Worm (Caenorhabditis elegans) whole organism, L4 larva: ENCODE results near the gene tbx-7.
A peak's percentile ranks its signal among the peaks of the same experiment; 100 is the strongest.

Source experiments
- F10B5.3 ChIP-seq: sonication (generic microtip); optimal IDR thresholded peaks from 2 replicates; lab custom pipeline; 2016; ENCODE audit warnings: mild to moderate bottlenecking, missing genetic modification characterization, missing compliant biosample characterization
- F26F4.8 ChIP-seq: fragments of 200-800 bp; sonication (Bioruptor generic); conservative IDR thresholded peaks from 2 replicates; pipeline ENCODE4 v1.3.6; 2022; ENCODE audit warnings: missing genetic modification characterization, missing compliant biosample characterization
- F37D6.2 ChIP-seq: sonication (generic microtip); optimal IDR thresholded peaks from 2 replicates; lab custom pipeline; 2016; ENCODE audit warnings: mild to moderate bottlenecking, missing genetic modification characterization, missing compliant biosample characterization
- T20F7.1 ChIP-seq: fragments of 200-800 bp; sonication (Bioruptor generic); optimal IDR thresholded peaks from 2 replicates; lab custom pipeline; 2018; ENCODE audit warnings: mild to moderate bottlenecking, missing genetic modification characterization, missing compliant biosample characterization
- T26A8.4 ChIP-seq: fragments of 200-800 bp; sonication (Bioruptor generic); IDR thresholded peaks from 2 replicates; pipeline ENCODE4 v1.3.6; 2022; ENCODE audit warnings: missing genetic modification characterization, missing compliant biosample characterization
- Y48G9A.11 ChIP-seq: fragments of 200-800 bp; sonication (Bioruptor generic); IDR thresholded peaks from 2 replicates; pipeline ENCODE4 v1.3.6; 2022; ENCODE audit warnings: missing genetic modification reagents, missing genetic modification characterization, missing compliant biosample characterization
- attf-4 ChIP-seq: sonication (generic microtip); optimal IDR thresholded peaks from 3 replicates; lab custom pipeline; 2017; ENCODE audit warnings: missing biosample characterization, missing genetic modification characterization
- ceh-44 ChIP-seq: fragments of 200-800 bp; sonication (Bioruptor generic); IDR thresholded peaks from 2 replicates; pipeline ENCODE4 v1.3.6; 2022; ENCODE audit warnings: missing genetic modification reagents, missing genetic modification characterization, missing compliant biosample characterization
- ceh-62 ChIP-seq: sonication (generic microtip); optimal IDR thresholded peaks from 2 replicates; lab custom pipeline; 2017; ENCODE audit warnings: missing biosample characterization, missing genetic modification characterization
- ces-1 ChIP-seq: fragments of 150-350 bp; sonication (generic microtip); optimal IDR thresholded peaks from 4 replicates; lab custom pipeline; 2014; ENCODE audit warnings: missing biosample characterization, missing genetic modification reagents, missing genetic modification characterization
- cey-2 ChIP-seq: sonication (generic microtip); optimal IDR thresholded peaks from 3 replicates; lab custom pipeline; 2017; ENCODE audit warnings: missing genetic modification characterization, mild to moderate bottlenecking, missing compliant biosample characterization, antibody characterized with exemption, borderline replicate concordance; ENCODE audit not compliant: insufficient read depth
- ctbp-1 ChIP-seq: fragments of 200-800 bp; sonication (Bioruptor generic); IDR thresholded peaks from 2 replicates; pipeline ENCODE4 v1.3.6; 2022; ENCODE audit warnings: missing genetic modification reagents, missing genetic modification characterization, missing compliant biosample characterization
- daf-16 ChIP-seq, 3 experiments: sonication (generic microtip); optimal IDR thresholded peaks; 2 replicates each; lab custom pipeline; 2016 to 2017; ENCODE audit warnings: missing genetic modification characterization in 3 of 3, missing genetic modification reagents in 3 of 3, mild to moderate bottlenecking in 2 of 3, missing compliant biosample characterization in 2 of 3, missing biosample characterization in 1 of 3, moderate library complexity in 1 of 3
- daf-8 ChIP-seq: fragments of 200-800 bp; sonication (Bioruptor generic); IDR thresholded peaks from 2 replicates; pipeline ENCODE4 v1.3.6; 2022; ENCODE audit warnings: missing genetic modification characterization, missing compliant biosample characterization
- dpl-1 ChIP-seq: fragments of 150-350 bp; optimal IDR thresholded peaks from 2 replicates; lab custom pipeline; 2014; ENCODE audit warnings: missing biosample characterization, missing genetic modification reagents, missing genetic modification characterization
- dve-1 ChIP-seq: sonication (generic microtip); optimal IDR thresholded peaks from 2 replicates; lab custom pipeline; 2017; ENCODE audit warnings: antibody characterized with exemption, mild to moderate bottlenecking, missing genetic modification characterization, missing compliant biosample characterization; ENCODE audit not compliant: insufficient read depth
- fkh-10 ChIP-seq: fragments of 150-350 bp; optimal IDR thresholded peaks from 2 replicates; lab custom pipeline; 2014; ENCODE audit warnings: missing biosample characterization, missing genetic modification reagents, missing genetic modification characterization
- hif-1 ChIP-seq, 2 experiments: sonication (generic microtip); optimal IDR thresholded peaks; 2 replicates each; lab custom pipeline; 2016 to 2017; ENCODE audit warnings: missing compliant biosample characterization in 2 of 2, missing genetic modification characterization in 2 of 2, missing genetic modification reagents in 2 of 2, missing genotype in 2 of 2, mild to moderate bottlenecking in 1 of 2
- hlh-11 ChIP-seq: fragments of 200-800 bp; sonication (Bioruptor generic); optimal IDR thresholded peaks from 2 replicates; lab custom pipeline; 2018; ENCODE audit warnings: mild to moderate bottlenecking, missing genetic modification characterization, missing compliant biosample characterization
- hmg-1.1 ChIP-seq: fragments of 200-800 bp; sonication (Bioruptor generic); IDR thresholded peaks from 2 replicates; pipeline ENCODE4 v1.3.6; 2022; ENCODE audit warnings: missing genetic modification reagents, missing genetic modification characterization, missing compliant biosample characterization
- jun-1 ChIP-seq: fragments of 150-350 bp; optimal IDR thresholded peaks from 2 replicates; lab custom pipeline; 2014; ENCODE audit warnings: missing biosample characterization, missing genetic modification reagents, missing genetic modification characterization
- lin-1 ChIP-seq: fragments of 200-800 bp; sonication (Bioruptor generic); IDR thresholded peaks from 2 replicates; pipeline ENCODE4 v1.3.6; 2022; ENCODE audit warnings: missing genetic modification reagents, missing genetic modification characterization, missing compliant biosample characterization
- lin-13 ChIP-seq: fragments of 150-350 bp; optimal IDR thresholded peaks from 2 replicates; lab custom pipeline; 2014; ENCODE audit warnings: missing biosample characterization, missing genetic modification reagents, missing genetic modification characterization
- lin-15B ChIP-seq: fragments of 150-350 bp; sonication (generic microtip); optimal IDR thresholded peaks from 3 replicates; lab custom pipeline; 2014; ENCODE audit warnings: missing biosample characterization, missing genetic modification characterization
- lin-38 ChIP-seq: fragments of 200-800 bp; sonication (Bioruptor generic); IDR thresholded peaks from 2 replicates; pipeline ENCODE4 v1.3.6; 2022; ENCODE audit warnings: missing genetic modification reagents, missing genetic modification characterization, missing compliant biosample characterization
- lir-3 ChIP-seq: sonication (generic microtip); optimal IDR thresholded peaks from 2 replicates; lab custom pipeline; 2016; ENCODE audit warnings: mild to moderate bottlenecking, missing genetic modification characterization, missing compliant biosample characterization
- mes-2 ChIP-seq: sonication (generic microtip); optimal IDR thresholded peaks from 2 replicates; lab custom pipeline; 2016; ENCODE audit warnings: missing genotype, mild to moderate bottlenecking, missing genetic modification characterization, missing compliant biosample characterization; ENCODE audit not compliant: poor library complexity, severe bottlenecking
- mxl-2 ChIP-seq: fragments of 200-800 bp; sonication (Bioruptor generic); conservative IDR thresholded peaks from 2 replicates; pipeline ENCODE4 v1.3.6; 2022; ENCODE audit warnings: missing genetic modification reagents, missing genetic modification characterization, missing compliant biosample characterization
- nhr-11 ChIP-seq: fragments of 150-350 bp; optimal IDR thresholded peaks from 2 replicates; lab custom pipeline; 2014; ENCODE audit warnings: missing biosample characterization, missing genetic modification characterization
- nhr-237 ChIP-seq: sonication (generic microtip); optimal IDR thresholded peaks from 2 replicates; lab custom pipeline; 2017; ENCODE audit warnings: missing biosample characterization, missing genetic modification characterization
- nhr-28 ChIP-seq: fragments of 150-350 bp; optimal IDR thresholded peaks from 2 replicates; lab custom pipeline; 2014; ENCODE audit warnings: missing biosample characterization, missing genetic modification characterization
- nhr-42 ChIP-seq: fragments of 200-800 bp; sonication (Bioruptor generic); IDR thresholded peaks from 2 replicates; pipeline ENCODE4 v1.3.6; 2022; ENCODE audit warnings: missing genetic modification characterization, missing compliant biosample characterization
- nhr-48 ChIP-seq: sonication (generic microtip); optimal IDR thresholded peaks from 2 replicates; lab custom pipeline; 2016; ENCODE audit warnings: mild to moderate bottlenecking, missing genetic modification characterization, missing compliant biosample characterization
- nhr-6 ChIP-seq: fragments of 150-350 bp; optimal IDR thresholded peaks from 2 replicates; lab custom pipeline; 2014; ENCODE audit warnings: missing biosample characterization, missing genetic modification characterization
- pha-4 ChIP-seq, 2 experiments: fragments of 150-350 bp in 1 of 2; fragments of 200-800 bp in 1 of 2; sonication (Bioruptor generic) in 1 of 2; IDR thresholded peaks in 1 of 2; optimal IDR thresholded peaks in 1 of 2; 2 replicates each; pipeline versions ENCODE4 v1.3.6 to Lab custom; 2014 to 2022; ENCODE audit warnings: missing genetic modification characterization in 2 of 2, missing genetic modification reagents in 2 of 2, missing biosample characterization in 1 of 2, missing compliant biosample characterization in 1 of 2
- php-3 ChIP-seq: fragments of 200-800 bp; sonication (Bioruptor generic); IDR thresholded peaks from 2 replicates; pipeline ENCODE4 v1.3.6; 2022; ENCODE audit warnings: missing genetic modification reagents, missing genetic modification characterization, missing compliant biosample characterization
- rbr-2 ChIP-seq: sonication (generic microtip); optimal IDR thresholded peaks from 2 replicates; lab custom pipeline; 2016; ENCODE audit warnings: missing genotype, missing genetic modification characterization, missing compliant biosample characterization
- saeg-2 ChIP-seq: fragments of 200-800 bp; sonication (Bioruptor generic); IDR thresholded peaks from 2 replicates; pipeline ENCODE4 v1.3.6; 2022; ENCODE audit warnings: missing genetic modification reagents, missing genetic modification characterization, missing compliant biosample characterization
- sdz-12 ChIP-seq: fragments of 200-800 bp; sonication (Bioruptor generic); optimal IDR thresholded peaks from 2 replicates; lab custom pipeline; 2018; ENCODE audit warnings: mild to moderate bottlenecking, missing genetic modification characterization, missing compliant biosample characterization
- set-16 ChIP-seq: fragments of 200-800 bp; sonication (Bioruptor generic); IDR thresholded peaks from 2 replicates; pipeline ENCODE4 v1.3.6; 2022; ENCODE audit warnings: missing genetic modification reagents, missing genetic modification characterization, missing compliant biosample characterization
- tag-97 ChIP-seq: fragments of 200-800 bp; sonication (Bioruptor generic); IDR thresholded peaks from 2 replicates; pipeline ENCODE4 v1.3.6; 2022; ENCODE audit warnings: missing genetic modification characterization, missing compliant biosample characterization
- tra-1 ChIP-seq: fragments of 200-800 bp; sonication (Bioruptor generic); IDR thresholded peaks from 2 replicates; pipeline ENCODE4 v1.3.6; 2022; ENCODE audit warnings: missing genetic modification reagents, missing genetic modification characterization, missing compliant biosample characterization
- unc-39 ChIP-seq: sonication (generic microtip); optimal IDR thresholded peaks from 2 replicates; lab custom pipeline; 2017; ENCODE audit warnings: missing biosample characterization, missing genetic modification characterization
- vab-7 ChIP-seq: fragments of 200-800 bp; sonication (Bioruptor generic); IDR thresholded peaks from 2 replicates; pipeline ENCODE4 v1.3.6; 2022; ENCODE audit warnings: missing genetic modification reagents, missing genetic modification characterization, missing compliant biosample characterization
- zfp-3 ChIP-seq: fragments of 200-800 bp; sonication (Bioruptor generic); conservative IDR thresholded peaks from 2 replicates; pipeline ENCODE4 v1.3.6; 2022; ENCODE audit warnings: missing genetic modification reagents, missing genetic modification characterization, missing compliant biosample characterization
- zip-2 ChIP-seq: fragments of 150-350 bp; optimal IDR thresholded peaks from 2 replicates; lab custom pipeline; 2014; ENCODE audit warnings: missing biosample characterization, missing genetic modification characterization
- ztf-7 ChIP-seq: fragments of 150-350 bp; optimal IDR thresholded peaks from 2 replicates; lab custom pipeline; 2014; ENCODE audit warnings: missing biosample characterization, missing genetic modification characterization

Gene tbx-7

DNA sequence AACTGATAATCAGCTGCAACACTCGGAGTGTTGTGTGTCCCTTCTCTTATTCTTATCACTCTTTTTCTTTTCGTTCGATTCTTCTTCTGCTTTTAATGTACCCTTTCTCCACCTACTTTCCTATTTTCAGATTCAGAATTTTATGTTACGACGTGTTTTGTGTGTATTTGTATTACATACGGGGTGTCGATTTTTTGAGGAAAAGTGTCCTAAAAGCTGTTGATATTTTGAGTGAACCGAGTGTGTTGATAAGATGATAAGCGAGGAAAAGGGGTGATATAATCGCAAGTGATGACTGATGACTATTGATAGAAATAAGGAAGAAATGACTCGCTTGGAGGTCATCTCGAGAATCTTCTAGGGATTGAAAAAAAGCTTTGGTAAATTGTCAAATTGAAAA, 46.9 kb downstream of the tbx-7 start (continued):
- TF ChIP-seq T20F7.1 (GFP tag; lab: Kevin White, UChicago) (no peak), nhr-237 (tag; lab: Kevin White, UChicago) (no peak), hlh-11 (tag; lab: Kevin White, UChicago) (peak; percentile 84), php-3 (GFP tag; lab: Robert Waterston, UW) (0 out of 2 replicates have a peak, but pooled peaks have one; percentile 34), set-16 (GFP tag; lab: Robert Waterston, UW) (no peak), tra-1 (GFP tag; lab: Robert Waterston, UW) (no peak), zfp-3 (GFP tag; lab: Robert Waterston, UW) (no peak), lin-15B (tag; lab: Kevin White, UChicago) (no peak), nhr-11 (tag; lab: Kevin White, UChicago) (no peak), F37D6.2 (tag; lab: Kevin White, UChicago) (no peak), daf-16 (GFP tag; optimal IDR thresholded peaks at IDR 0.05; lab: Kevin White, UChicago) (no peak), daf-16 (tag; optimal IDR thresholded peaks at IDR 0.05; lab: Kevin White, UChicago) (peak; percentile 84), F26F4.8 (GFP tag; lab: Robert Waterston, UW) (no peak), unc-39 (tag; lab: Kevin White, UChicago) (no peak), fkh-10 (no peak), tag-97 (GFP tag; lab: Robert Waterston, UW) (no peak), jun-1 (tag; lab: Kevin White, UChicago) (no peak), cey-2 (no peak), nhr-42 (GFP tag; lab: Robert Waterston, UW) (no peak), T26A8.4 (GFP tag; lab: Robert Waterston, UW) (no peak)
- TF ChIP-seq, all 104 proteins: peak for 8

DNA sequence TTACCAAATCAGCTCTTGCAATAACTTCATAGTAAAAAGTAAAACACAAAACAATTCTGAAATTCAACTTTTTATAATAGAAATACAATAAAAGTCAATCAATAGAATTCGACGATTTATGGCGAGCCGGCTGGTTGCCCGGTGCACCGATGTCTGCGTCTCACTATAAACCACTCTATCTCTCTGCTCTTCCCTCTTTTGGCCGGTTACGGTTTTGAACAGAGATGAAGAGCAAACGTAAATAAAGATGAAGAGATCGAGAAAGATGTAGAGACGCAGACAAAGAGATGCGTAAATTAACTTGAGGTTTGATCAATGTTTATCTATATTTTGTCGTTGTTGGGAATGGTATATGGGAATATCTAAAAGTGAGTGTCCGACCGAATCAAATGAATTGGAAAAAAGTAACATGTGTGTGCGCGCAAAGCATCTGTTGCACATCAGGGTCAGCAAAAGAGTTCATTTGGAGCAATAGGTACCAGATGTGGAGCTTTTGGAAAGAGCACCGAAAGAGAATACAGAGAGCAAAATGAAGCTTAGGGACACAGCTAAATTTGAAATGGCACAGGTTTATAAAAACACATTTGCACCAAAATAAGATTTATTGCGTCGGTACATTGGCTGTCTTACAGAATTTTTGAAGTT, 47.9 kb downstream of the tbx-7 start:
- TF ChIP-seq attf-4 (tag; lab: Kevin White, UChicago): no peak
- TF ChIP-seq lin-13 (GFP tag; lab: Kevin White, UChicago): no peak
- no peak for TF ChIP-seq lir-3
- no peak for TF ChIP-seq ceh-44 (GFP tag; lab: Robert Waterston, UW)
- TF ChIP-seq hlh-11 (tag; lab: Kevin White, UChicago): peak; percentile 32
- TF ChIP-seq mes-2 (tag; lab: Kevin White, UChicago): peak; percentile 36
- TF ChIP-seq ctbp-1: no peak
- TF ChIP-seq ztf-7: no peak
- no peak for TF ChIP-seq lin-1 (GFP tag; lab: Robert Waterston, UW)
- TF ChIP-seq nhr-28 (tag; lab: Kevin White, UChicago): peak; percentile 12
- no peak for TF ChIP-seq lin-38 (GFP tag; lab: Robert Waterston, UW)
- no peak for TF ChIP-seq nhr-48 (tag; lab: Kevin White, UChicago)
- no peak for TF ChIP-seq zip-2 (tag; lab: Kevin White, UChicago)
- TF ChIP-seq nhr-11 (tag; lab: Kevin White, UChicago): no peak
- TF ChIP-seq ces-1 (GFP tag; lab: Kevin White, UChicago): no peak
- no peak for TF ChIP-seq rbr-2
- TF ChIP-seq hmg-1.1 (GFP tag; lab: Robert Waterston, UW): no peak
- TF ChIP-seq F26F4.8 (GFP tag; lab: Robert Waterston, UW): no peak
- TF ChIP-seq vab-7 (GFP tag; lab: Robert Waterston, UW): no peak
- no peak for TF ChIP-seq pha-4 (GFP tag; IDR thresholded peaks at IDR 0.05; lab: Robert Waterston, UW)
- no peak for TF ChIP-seq pha-4 (tag; optimal IDR thresholded peaks at IDR 0.05; lab: Kevin White, UChicago)
- no peak for TF ChIP-seq sdz-12
- TF ChIP-seq T26A8.4 (GFP tag; lab: Robert Waterston, UW): no peak
- TF ChIP-seq Y48G9A.11 (GFP tag; lab: Robert Waterston, UW): no peak
- no peak for TF ChIP-seq hif-1 (tag; optimal IDR thresholded peaks at IDR 0.05; lab: Kevin White, UChicago)
- peak; percentile 55 for TF ChIP-seq dve-1 (tag; lab: Kevin White, UChicago)
- TF ChIP-seq nhr-6 (tag; lab: Kevin White, UChicago): peak; percentile 37
- no peak for TF ChIP-seq dpl-1
- TF ChIP-seq tra-1 (GFP tag; lab: Robert Waterston, UW): no peak
- no peak for TF ChIP-seq ceh-62 (tag; lab: Kevin White, UChicago)
- no peak for TF ChIP-seq saeg-2 (GFP tag; lab: Robert Waterston, UW)
- TF ChIP-seq mxl-2 (GFP tag; lab: Robert Waterston, UW): no peak
- no peak for TF ChIP-seq F10B5.3 (tag; lab: Kevin White, UChicago)
- no peak for TF ChIP-seq daf-8 (GFP tag; lab: Robert Waterston, UW)
